Fruit fly (Drosophila melanogaster) S2 (cell line): ENCODE measurements around the gene Sp212.

Experiments
- CG8478 ChIP-seq: fragments of >200 bp; optimal IDR thresholded peaks from 2 replicates; lab custom pipeline; 2018
- CTCF ChIP-seq, 2 experiments: fragments of >200 bp; optimal IDR thresholded peaks; 2 replicates each; lab custom pipeline; 2018

DNA sequence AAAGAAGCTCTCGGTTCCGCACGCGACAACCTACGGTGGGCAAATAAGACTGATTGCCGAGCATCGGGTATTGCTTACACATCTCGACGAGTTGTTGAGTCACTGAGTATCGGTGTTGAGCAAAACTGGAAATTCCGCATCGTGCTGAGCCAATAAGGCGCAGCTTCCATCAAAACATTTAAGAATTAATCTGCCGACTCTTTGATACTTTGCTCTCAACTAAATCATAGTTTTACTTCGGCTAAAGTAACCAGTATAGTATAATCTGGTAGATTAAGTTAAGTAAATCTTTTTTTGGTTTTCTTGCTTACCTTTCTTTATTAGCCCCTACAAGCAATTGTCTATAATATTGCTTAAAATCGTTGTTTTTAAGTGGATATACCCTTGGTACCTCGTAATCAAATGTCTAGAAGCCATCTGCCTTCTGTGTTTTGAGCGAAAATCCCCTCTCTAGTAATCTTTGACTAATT, at the start of gene Sp212:
- no peak for TF ChIP-seq CG8478 (lab: Kevin White, UChicago)
- TF ChIP-seq CTCF (optimal IDR thresholded peaks at IDR 0.05; lab: Kevin White, UChicago): no peak
